Worm (Caenorhabditis elegans) whole organism, L4 larva: ENCODE data around the gene M7.12.
A peak's percentile ranks its signal among the peaks of the same experiment; 100 is the strongest.

Source experiments
- D1046.2 ChIP-seq: fragments of 200-800 bp; sonication (Bioruptor generic); IDR thresholded peaks from 2 replicates; pipeline ENCODE4 v1.3.6; 2022; ENCODE audit warnings: missing genetic modification characterization, missing compliant biosample characterization
- F44E2.7 ChIP-seq: fragments of 200-800 bp; sonication (Bioruptor generic); IDR thresholded peaks from 2 replicates; pipeline ENCODE4 v2.1.2; 2022; ENCODE audit warnings: missing genetic modification characterization, missing compliant biosample characterization
- F49E8.2 ChIP-seq: sonication (generic microtip); optimal IDR thresholded peaks from 2 replicates; lab custom pipeline; 2016; ENCODE audit warnings: missing compliant biosample characterization, mild to moderate bottlenecking, missing genetic modification characterization, borderline replicate concordance
- Y5F2A.4 ChIP-seq: fragments of 200-800 bp; sonication (Bioruptor generic); optimal IDR thresholded peaks from 2 replicates; lab custom pipeline; 2018; ENCODE audit warnings: mild to moderate bottlenecking, missing genetic modification characterization, missing compliant biosample characterization
- aha-1 ChIP-seq: fragments of 150-350 bp; peaks from one replicate; lab custom pipeline; 2014; ENCODE audit warnings: missing biosample characterization, missing genetic modification characterization
- arid-1 ChIP-seq: fragments of 200-800 bp; sonication (Bioruptor generic); conservative IDR thresholded peaks from 2 replicates; pipeline ENCODE4 v1.3.6; 2022; ENCODE audit warnings: missing genetic modification reagents, missing genetic modification characterization, missing compliant biosample characterization
- ceh-20 ChIP-seq: fragments of 200-800 bp; sonication (Bioruptor generic); IDR thresholded peaks from 2 replicates; pipeline ENCODE4 v1.3.6; 2022; ENCODE audit warnings: missing genetic modification reagents, missing genetic modification characterization, missing compliant biosample characterization
- ceh-32 ChIP-seq: sonication (generic microtip); optimal IDR thresholded peaks from 2 replicates; lab custom pipeline; 2016; ENCODE audit warnings: mild to moderate bottlenecking, missing genetic modification characterization, missing compliant biosample characterization; ENCODE audit not compliant: poor library complexity
- cey-2 ChIP-seq: sonication (generic microtip); optimal IDR thresholded peaks from 3 replicates; lab custom pipeline; 2017; ENCODE audit warnings: missing genetic modification characterization, mild to moderate bottlenecking, missing compliant biosample characterization, antibody characterized with exemption, borderline replicate concordance; ENCODE audit not compliant: insufficient read depth
- daf-12 ChIP-seq: fragments of 150-350 bp; optimal IDR thresholded peaks from 2 replicates; lab custom pipeline; 2014; ENCODE audit warnings: missing biosample characterization, missing genetic modification reagents, missing genetic modification characterization
- daf-8 ChIP-seq: fragments of 200-800 bp; sonication (Bioruptor generic); IDR thresholded peaks from 2 replicates; pipeline ENCODE4 v1.3.6; 2022; ENCODE audit warnings: missing genetic modification characterization, missing compliant biosample characterization
- dmd-6 ChIP-seq: fragments of 200-800 bp; sonication (Bioruptor generic); IDR thresholded peaks from 2 replicates; pipeline ENCODE4 v1.3.6; 2022; ENCODE audit warnings: missing genetic modification reagents, missing genetic modification characterization, missing compliant biosample characterization
- dmd-8 ChIP-seq: fragments of 200-800 bp; sonication (Bioruptor generic); IDR thresholded peaks from 2 replicates; pipeline ENCODE4 v1.3.6; 2022; ENCODE audit warnings: missing genetic modification characterization, missing compliant biosample characterization
- dve-1 ChIP-seq: sonication (generic microtip); optimal IDR thresholded peaks from 2 replicates; lab custom pipeline; 2017; ENCODE audit warnings: antibody characterized with exemption, mild to moderate bottlenecking, missing genetic modification characterization, missing compliant biosample characterization; ENCODE audit not compliant: insufficient read depth
- fkh-10 ChIP-seq: fragments of 150-350 bp; optimal IDR thresholded peaks from 2 replicates; lab custom pipeline; 2014; ENCODE audit warnings: missing biosample characterization, missing genetic modification reagents, missing genetic modification characterization
- gei-8 ChIP-seq: fragments of 200-800 bp; sonication (Bioruptor generic); optimal IDR thresholded peaks from 2 replicates; lab custom pipeline; 2018; ENCODE audit warnings: mild to moderate bottlenecking, missing genetic modification characterization, missing compliant biosample characterization
- hlh-11 ChIP-seq: fragments of 200-800 bp; sonication (Bioruptor generic); optimal IDR thresholded peaks from 2 replicates; lab custom pipeline; 2018; ENCODE audit warnings: mild to moderate bottlenecking, missing genetic modification characterization, missing compliant biosample characterization
- hlh-30 ChIP-seq: sonication (generic microtip); optimal IDR thresholded peaks from 2 replicates; lab custom pipeline; 2017; ENCODE audit warnings: antibody characterized with exemption, mild to moderate bottlenecking, missing genetic modification characterization, missing compliant biosample characterization; ENCODE audit not compliant: insufficient read depth
- lin-29 ChIP-seq: fragments of 200-800 bp; sonication (Bioruptor generic); IDR thresholded peaks from 2 replicates; pipeline ENCODE4 v1.3.6; 2022; ENCODE audit warnings: missing genetic modification reagents, missing genetic modification characterization, missing compliant biosample characterization
- lsy-2 ChIP-seq, 2 experiments: fragments of 150-350 bp in 1 of 2; sonication (generic microtip) in 1 of 2; optimal IDR thresholded peaks; 2 replicates each; lab custom pipeline; 2014 to 2017; ENCODE audit warnings: missing biosample characterization in 2 of 2, missing genetic modification characterization in 2 of 2
- mdl-1 ChIP-seq, 2 experiments: fragments of 150-350 bp in 1 of 2; sonication (generic microtip) in 1 of 2; optimal IDR thresholded peaks; 2 replicates each; lab custom pipeline; 2014 to 2017; ENCODE audit warnings: missing biosample characterization in 2 of 2, missing genetic modification characterization in 2 of 2
- mdt-29 ChIP-seq: fragments of 200-800 bp; sonication (Bioruptor generic); IDR thresholded peaks from 2 replicates; pipeline ENCODE4 v1.3.6; 2022; ENCODE audit warnings: missing genetic modification reagents, missing genetic modification characterization, missing compliant biosample characterization
- mxl-3 ChIP-seq: fragments of 200-800 bp; sonication (Bioruptor generic); optimal IDR thresholded peaks from 2 replicates; lab custom pipeline; 2018; ENCODE audit warnings: mild to moderate bottlenecking, missing genetic modification characterization, missing compliant biosample characterization
- nhr-237 ChIP-seq: sonication (generic microtip); optimal IDR thresholded peaks from 2 replicates; lab custom pipeline; 2017; ENCODE audit warnings: missing biosample characterization, missing genetic modification characterization
- nhr-25 ChIP-seq: sonication (generic microtip); optimal IDR thresholded peaks from 2 replicates; lab custom pipeline; 2017; ENCODE audit warnings: missing genetic modification characterization, mild to moderate bottlenecking, missing compliant biosample characterization, antibody characterized with exemption, moderate library complexity, borderline replicate concordance; ENCODE audit not compliant: insufficient read depth
- nhr-28 ChIP-seq: fragments of 150-350 bp; optimal IDR thresholded peaks from 2 replicates; lab custom pipeline; 2014; ENCODE audit warnings: missing biosample characterization, missing genetic modification characterization
- nhr-77 ChIP-seq: fragments of 150-350 bp; optimal IDR thresholded peaks from 2 replicates; lab custom pipeline; 2014; ENCODE audit warnings: missing biosample characterization, missing genetic modification characterization
- sdz-12 ChIP-seq: fragments of 200-800 bp; sonication (Bioruptor generic); optimal IDR thresholded peaks from 2 replicates; lab custom pipeline; 2018; ENCODE audit warnings: mild to moderate bottlenecking, missing genetic modification characterization, missing compliant biosample characterization
- skn-1 ChIP-seq: fragments of 150-350 bp; optimal IDR thresholded peaks from 2 replicates; lab custom pipeline; 2014; ENCODE audit warnings: missing biosample characterization, missing genetic modification characterization
- spr-1 ChIP-seq: sonication (generic microtip); optimal IDR thresholded peaks from 2 replicates; lab custom pipeline; 2016; ENCODE audit warnings: mild to moderate bottlenecking, missing genetic modification characterization, missing compliant biosample characterization
- spr-3 ChIP-seq: fragments of 200-800 bp; sonication (Bioruptor generic); optimal IDR thresholded peaks from 2 replicates; lab custom pipeline; 2018; ENCODE audit warnings: mild to moderate bottlenecking, missing genetic modification characterization, missing compliant biosample characterization
- tra-1 ChIP-seq: fragments of 200-800 bp; sonication (Bioruptor generic); IDR thresholded peaks from 2 replicates; pipeline ENCODE4 v1.3.6; 2022; ENCODE audit warnings: missing genetic modification reagents, missing genetic modification characterization, missing compliant biosample characterization
- unc-62 ChIP-seq, 3 experiments: fragments of 150-350 bp in 1 of 3; sonication (generic microtip); optimal IDR thresholded peaks in 2 of 3; peaks in 1 of 3; 1 replicate in 1 of 3; 2 replicates in 2 of 3; lab custom pipeline; 2014 to 2017; ENCODE audit warnings: missing biosample characterization in 3 of 3, missing genetic modification characterization in 3 of 3, missing genetic modification reagents in 3 of 3, missing genotype in 1 of 3
- ztf-7 ChIP-seq: fragments of 150-350 bp; optimal IDR thresholded peaks from 2 replicates; lab custom pipeline; 2014; ENCODE audit warnings: missing biosample characterization, missing genetic modification characterization

The M7.12 gene

DNA sequence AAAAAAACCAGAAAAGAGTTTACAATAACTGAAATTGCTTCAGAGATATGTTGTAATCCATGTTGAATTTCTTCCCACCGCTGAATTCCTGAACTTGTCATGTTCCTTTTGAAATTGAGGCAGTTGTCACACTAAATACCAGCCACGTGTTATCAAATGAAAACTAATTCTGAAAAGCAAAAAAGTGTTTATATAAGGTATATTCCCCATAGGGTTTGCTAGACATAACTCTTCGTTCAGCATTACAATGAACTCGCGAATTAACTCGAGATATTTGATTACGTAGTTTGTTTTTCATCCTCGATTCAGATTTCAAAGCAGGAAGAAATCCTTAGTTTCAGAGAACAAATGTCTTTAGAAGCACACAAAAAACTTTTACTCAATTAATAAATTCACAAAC lies 2.5 kb upstream of the M7.12 start, which contains the start of gene str-3:
str-3 (minus strand) TSS at position 101 of the 400 bp plus-strand sequence.
- TF ChIP-seq arid-1 (GFP tag; lab: Robert Waterston, UW) (no peak), F49E8.2 (tag; lab: Kevin White, UChicago) (no peak), nhr-28 (no peak), fkh-10 (GFP tag; lab: Kevin White, UChicago) (no peak), unc-62 (GFP tag; optimal IDR thresholded peaks at IDR 0.05 in 1 of 2; lab: Kevin White, UChicago) (peak in 1 of 2 experiments; percentile 33), unc-62 (tag; optimal IDR thresholded peaks at IDR 0.05; lab: Kevin White, UChicago) (no peak)

DNA sequence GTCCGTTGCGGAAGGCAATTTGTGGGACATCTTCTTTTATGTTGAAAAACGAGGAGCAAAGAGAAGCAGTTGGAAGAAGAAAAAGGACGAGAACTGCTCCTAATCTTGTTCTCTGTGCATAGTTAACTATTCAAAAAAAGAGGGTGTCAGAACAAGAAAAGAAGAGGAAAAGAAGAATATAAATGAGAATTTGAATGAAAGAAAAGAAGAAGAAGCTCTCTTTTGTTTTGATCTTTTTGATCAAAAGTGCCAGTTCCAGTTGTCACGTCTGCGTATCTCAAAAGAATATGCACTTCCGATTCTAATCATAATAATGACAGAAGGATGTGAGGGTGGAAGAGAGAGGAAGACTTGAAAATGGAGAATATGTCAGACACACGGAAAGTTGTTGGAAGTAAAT lies 2.8 kb downstream of the M7.12 start, which contains the start of gene M7.8:
M7.8 (minus strand) TSS at position 112 of the 400 bp plus-strand sequence.
- TF ChIP-seq lsy-2 (tag; optimal IDR thresholded peaks at IDR 0.05; lab: Kevin White, UChicago): peak in 1 of 2 experiments; percentile 24
- no peak for TF ChIP-seq Y5F2A.4 (GFP tag; lab: Kevin White, UChicago)
- TF ChIP-seq ceh-32 (tag; lab: Kevin White, UChicago): no peak
- TF ChIP-seq fkh-10 (GFP tag; lab: Kevin White, UChicago): peak; percentile 86
- TF ChIP-seq aha-1: peak; percentile 42
- peak in 1 of 2 experiments; percentile 93 for TF ChIP-seq unc-62 (GFP tag; optimal IDR thresholded peaks at IDR 0.05 in 1 of 2; lab: Kevin White, UChicago)
- TF ChIP-seq unc-62 (tag; optimal IDR thresholded peaks at IDR 0.05; lab: Kevin White, UChicago): no peak
- no peak for TF ChIP-seq sdz-12 (GFP tag; lab: Kevin White, UChicago)

DNA sequence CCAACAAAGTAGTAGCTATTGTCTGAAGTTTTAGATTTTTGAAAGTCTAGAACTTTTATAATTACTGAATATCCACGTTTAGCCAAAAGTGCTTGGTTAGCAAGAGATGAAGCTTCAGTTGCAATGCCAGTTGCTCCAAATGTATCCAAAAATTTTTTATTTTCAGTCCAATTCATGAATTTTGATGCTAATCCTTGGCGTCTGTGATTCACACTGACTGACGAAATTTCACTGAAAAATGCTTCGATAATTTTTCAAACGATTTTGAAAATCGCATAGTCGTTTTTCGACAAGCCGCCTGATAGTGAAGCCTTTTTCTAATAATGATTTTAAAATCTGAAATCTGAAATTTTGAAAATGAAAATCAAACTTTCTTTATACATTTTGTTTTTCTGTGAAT lies 3.7 kb downstream of the M7.12 start:
- TF ChIP-seq gei-8 (GFP tag; lab: Kevin White, UChicago) (no peak), aha-1 (peak; percentile 93)
- TF ChIP-seq, all 104 proteins: peak for 1

DNA sequence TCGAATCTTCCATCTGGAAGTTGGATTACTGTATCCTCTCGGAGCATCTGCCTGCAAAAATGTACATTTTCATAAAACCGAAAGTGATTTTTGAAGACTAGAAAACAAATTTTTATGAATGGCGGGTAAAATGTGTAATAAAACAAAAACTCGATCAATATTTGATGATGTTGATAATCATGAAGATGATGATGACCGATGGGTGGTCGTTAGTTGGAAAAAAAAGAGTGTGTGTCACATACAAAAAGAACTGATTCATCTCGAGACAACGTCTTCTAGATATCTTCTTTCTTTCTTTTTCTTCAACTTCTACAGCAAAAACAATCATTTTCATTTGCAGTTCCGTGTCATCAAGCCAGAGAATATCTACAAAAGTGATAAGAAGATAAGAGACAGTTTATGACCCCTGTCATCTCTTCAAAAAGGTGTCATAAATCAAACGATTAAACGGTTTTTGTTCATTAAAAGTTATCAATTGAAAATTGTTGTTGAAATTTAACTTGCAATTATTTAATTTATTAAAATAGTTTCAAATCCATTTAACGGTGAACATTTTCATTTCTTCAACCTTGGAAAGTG lies 5.2 kb downstream of the M7.12 start, which contains the start of gene bcc-1:
bcc-1 (minus strand) TSS at position 51 of the 579 bp plus-strand sequence.
- TF ChIP-seq nhr-25: peak; percentile 10
- TF ChIP-seq dmd-6 (GFP tag; lab: Robert Waterston, UW): no peak
- TF ChIP-seq nhr-237 (tag; lab: Kevin White, UChicago): no peak
- TF ChIP-seq spr-1 (tag; lab: Kevin White, UChicago): no peak
- no peak for TF ChIP-seq daf-12 (tag; lab: Kevin White, UChicago)
- peak; percentile 44 for TF ChIP-seq dve-1 (tag; lab: Kevin White, UChicago)
- peak; percentile 27 for TF ChIP-seq mxl-3 (GFP tag; lab: Kevin White, UChicago)
- TF ChIP-seq mdt-29: no peak
- no peak for TF ChIP-seq spr-3 (GFP tag; lab: Kevin White, UChicago)
- no peak for TF ChIP-seq daf-8
- peak; percentile 23 for TF ChIP-seq nhr-77 (tag; lab: Kevin White, UChicago)
- peak; percentile 62 for TF ChIP-seq nhr-28
- peak; percentile 65 for TF ChIP-seq aha-1
- TF ChIP-seq ceh-20 (GFP tag; lab: Robert Waterston, UW): peak; percentile 78; the same call in 1 of the 2 replicates
- TF ChIP-seq hlh-11 (tag; lab: Kevin White, UChicago): peak; percentile 55
- TF ChIP-seq unc-62 (GFP tag; optimal IDR thresholded peaks at IDR 0.05 in 1 of 2; lab: Kevin White, UChicago): peak in 1 of 2 experiments; percentile 98
- TF ChIP-seq unc-62 (tag; optimal IDR thresholded peaks at IDR 0.05; lab: Kevin White, UChicago): no peak
- TF ChIP-seq tra-1: 0 out of 2 replicates have a peak, but pooled peaks have one; percentile 38
- TF ChIP-seq lin-29 (GFP tag; lab: Robert Waterston, UW): no peak
- no peak for TF ChIP-seq ztf-7 (tag; lab: Kevin White, UChicago)
- TF ChIP-seq skn-1 (tag; lab: Kevin White, UChicago): no peak
- peak; percentile 43 for TF ChIP-seq hlh-30
- TF ChIP-seq F44E2.7 (GFP tag; lab: Robert Waterston, UW): no peak
- no peak for TF ChIP-seq dmd-8 (GFP tag; lab: Robert Waterston, UW)
- no peak for TF ChIP-seq D1046.2 (GFP tag; lab: Robert Waterston, UW)
- peak; percentile 42 for TF ChIP-seq cey-2 (tag; lab: Kevin White, UChicago)
- peak in 1 of 2 experiments; percentile 53 for TF ChIP-seq mdl-1 (tag; optimal IDR thresholded peaks at IDR 0.05; lab: Kevin White, UChicago)
- TF ChIP-seq lsy-2 (tag; optimal IDR thresholded peaks at IDR 0.05; lab: Kevin White, UChicago): peak in 1 of 2 experiments; percentile 41
- TF ChIP-seq, all 104 proteins: peak for 14
